Worm (Caenorhabditis elegans): Measurements from ENCODE around the gene Y56A3A.31.

DNA sequence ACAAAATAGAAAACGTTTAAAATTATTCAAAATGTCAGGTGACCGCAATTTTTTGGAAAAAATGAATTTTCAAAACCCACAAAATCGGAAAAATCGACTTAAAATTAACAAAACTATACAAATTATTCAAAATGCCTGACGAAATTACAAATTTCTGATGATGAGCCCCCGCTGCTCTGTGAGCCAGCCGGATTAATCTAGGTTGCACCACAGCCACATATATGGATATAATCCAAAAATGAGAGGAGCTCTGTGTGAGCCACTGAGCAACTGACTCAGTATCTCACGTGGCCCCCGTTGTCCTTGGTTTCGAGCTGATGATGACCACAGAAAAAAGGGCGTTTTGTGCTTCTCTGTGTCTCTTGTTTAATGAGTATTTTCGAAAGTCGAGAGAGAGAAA, 10.8 kb downstream of the Y56A3A.31 start:
- no peak for TF ChIP-seq Y53F4B.3 (GFP tag; IDR thresholded peaks at IDR 0.05)
- no peak for TF ChIP-seq ceh-40 (GFP tag; IDR thresholded peaks at IDR 0.05)
- TF ChIP-seq D2030.7 (GFP tag; IDR thresholded peaks at IDR 0.05): no peak
- no peak for TF ChIP-seq fkh-3 (tag; optimal IDR thresholded peaks at IDR 0.05)
- no peak for TF ChIP-seq aptf-3 (GFP tag; IDR thresholded peaks at IDR 0.05)
- no peak for TF ChIP-seq efl-1 (GFP tag; optimal IDR thresholded peaks at IDR 0.05)
